Worm (Caenorhabditis elegans) whole organism, mixed stage, embryonic: ENCODE data around the gene ccdc-47.
A peak's percentile ranks its signal among the peaks of the same experiment; 100 is the strongest.

Experiments
- M03D4.4 ChIP-seq: sonication (generic microtip); optimal IDR thresholded peaks from 2 replicates; lab custom pipeline; 2017; ENCODE audit warnings: mild to moderate bottlenecking, missing genetic modification characterization, missing compliant biosample characterization
- bed-3 ChIP-seq: fragments of 200-800 bp; sonication (Bioruptor generic); optimal IDR thresholded peaks from 3 replicates; lab custom pipeline; 2018; ENCODE audit warnings: mild to moderate bottlenecking, missing genetic modification characterization, moderate library complexity, missing compliant biosample characterization
- blmp-1 ChIP-seq: fragments of 150-350 bp; optimal IDR thresholded peaks from 2 replicates; lab custom pipeline; 2014; ENCODE audit warnings: missing biosample characterization, missing genetic modification characterization
- ceh-39 ChIP-seq: fragments of 150-350 bp; optimal IDR thresholded peaks from 2 replicates; lab custom pipeline; 2014; ENCODE audit warnings: missing biosample characterization, missing genetic modification characterization
- ceh-43 ChIP-seq: fragments of 200-800 bp; sonication (Bioruptor generic); optimal IDR thresholded peaks from 2 replicates; lab custom pipeline; 2018; ENCODE audit warnings: mild to moderate bottlenecking, missing genetic modification characterization, moderate library complexity, missing compliant biosample characterization
- ceh-83 ChIP-seq: fragments of 200-800 bp; sonication (Bioruptor generic); optimal IDR thresholded peaks from 2 replicates; lab custom pipeline; 2018; ENCODE audit warnings: mild to moderate bottlenecking, missing genetic modification characterization, missing compliant biosample characterization
- ces-1 ChIP-seq: fragments of 150-350 bp; optimal IDR thresholded peaks from 2 replicates; lab custom pipeline; 2014; ENCODE audit warnings: missing biosample characterization, missing genetic modification reagents, missing genetic modification characterization
- drap-1 ChIP-seq: fragments of 200-800 bp; sonication (Bioruptor generic); optimal IDR thresholded peaks from 3 replicates; lab custom pipeline; 2018; ENCODE audit warnings: mild to moderate bottlenecking, missing genetic modification characterization, missing compliant biosample characterization
- elt-1 ChIP-seq: sonication (generic microtip); optimal IDR thresholded peaks from 2 replicates; lab custom pipeline; 2017; ENCODE audit warnings: missing genetic modification characterization, mild to moderate bottlenecking, missing compliant biosample characterization, antibody characterized with exemption, moderate library complexity, borderline replicate concordance; ENCODE audit not compliant: insufficient read depth
- elt-3 ChIP-seq: fragments of 150-350 bp; optimal IDR thresholded peaks from 2 replicates; lab custom pipeline; 2014; ENCODE audit warnings: missing biosample characterization, missing genetic modification characterization
- flh-1 ChIP-seq: fragments of 200-800 bp; sonication (Bioruptor generic); optimal IDR thresholded peaks from 2 replicates; lab custom pipeline; 2018; ENCODE audit warnings: mild to moderate bottlenecking, missing genetic modification characterization, moderate library complexity, missing compliant biosample characterization
- ham-2 ChIP-seq: fragments of 200-800 bp; sonication (Bioruptor generic); optimal IDR thresholded peaks from 2 replicates; lab custom pipeline; 2018; ENCODE audit warnings: mild to moderate bottlenecking, missing genetic modification characterization, missing compliant biosample characterization
- hlh-1 ChIP-seq: fragments of 150-350 bp; optimal IDR thresholded peaks from 2 replicates; lab custom pipeline; 2014; ENCODE audit warnings: missing biosample characterization, missing genetic modification reagents, missing genetic modification characterization
- lin-13 ChIP-seq: fragments of 150-350 bp; optimal IDR thresholded peaks from 2 replicates; lab custom pipeline; 2014; ENCODE audit warnings: missing biosample characterization, missing genetic modification characterization
- lin-32 ChIP-seq: fragments of 200-800 bp; sonication (Bioruptor generic); optimal IDR thresholded peaks from 2 replicates; lab custom pipeline; 2018; ENCODE audit warnings: mild to moderate bottlenecking, missing genetic modification characterization, missing compliant biosample characterization
- mab-5 ChIP-seq: fragments of 150-350 bp; optimal IDR thresholded peaks from 2 replicates; lab custom pipeline; 2014; ENCODE audit warnings: missing biosample characterization, missing genetic modification characterization
- mep-1 ChIP-seq: fragments of 150-350 bp; optimal IDR thresholded peaks from 2 replicates; lab custom pipeline; 2017; ENCODE audit warnings: missing biosample characterization, missing genetic modification reagents, missing genetic modification characterization, inconsistent platforms
- nhr-12 ChIP-seq: fragments of 150-350 bp; optimal IDR thresholded peaks from 2 replicates; lab custom pipeline; 2014; ENCODE audit warnings: missing biosample characterization, missing genetic modification characterization
- nhr-2 ChIP-seq: fragments of 150-350 bp; optimal IDR thresholded peaks from 2 replicates; lab custom pipeline; 2014; ENCODE audit warnings: missing biosample characterization, missing genetic modification characterization
- nhr-237 ChIP-seq: fragments of 150-350 bp; optimal IDR thresholded peaks from 2 replicates; lab custom pipeline; 2014; ENCODE audit warnings: missing biosample characterization, missing genetic modification characterization
- nhr-28 ChIP-seq: fragments of 150-350 bp; optimal IDR thresholded peaks from 2 replicates; lab custom pipeline; 2014; ENCODE audit warnings: missing biosample characterization, missing genetic modification characterization
- pha-4 ChIP-seq: fragments of 150-350 bp; optimal IDR thresholded peaks from 2 replicates; lab custom pipeline; 2018; ENCODE audit warnings: missing biosample characterization, missing genetic modification reagents, missing genetic modification characterization
- snpc-4 ChIP-seq: fragments of 150-350 bp; optimal IDR thresholded peaks from 2 replicates; lab custom pipeline; 2014; ENCODE audit warnings: missing biosample characterization, missing genetic modification characterization
- tbx-8 ChIP-seq: fragments of 200-800 bp; sonication (Bioruptor generic); optimal IDR thresholded peaks from 2 replicates; lab custom pipeline; 2018; ENCODE audit warnings: mild to moderate bottlenecking, missing genetic modification characterization, moderate library complexity, missing compliant biosample characterization
- unc-120 ChIP-seq: sonication (generic microtip); optimal IDR thresholded peaks from 2 replicates; lab custom pipeline; 2017; ENCODE audit warnings: missing genetic modification characterization, missing compliant biosample characterization; ENCODE audit not compliant: poor library complexity, severe bottlenecking
- unc-39 ChIP-seq: fragments of 150-350 bp; optimal IDR thresholded peaks from 2 replicates; lab custom pipeline; 2014; ENCODE audit warnings: missing biosample characterization, missing genetic modification characterization
- unc-62 ChIP-seq: fragments of 150-350 bp; optimal IDR thresholded peaks from 2 replicates; lab custom pipeline; 2014; ENCODE audit warnings: missing biosample characterization, missing genetic modification reagents, missing genetic modification characterization
- zip-8 ChIP-seq: fragments of 150-350 bp; optimal IDR thresholded peaks from 2 replicates; lab custom pipeline; 2014; ENCODE audit warnings: missing biosample characterization, missing genetic modification characterization
- ztf-11 ChIP-seq: fragments of 150-350 bp; optimal IDR thresholded peaks from 2 replicates; lab custom pipeline; 2014; ENCODE audit warnings: missing biosample characterization, missing genetic modification characterization

The ccdc-47 gene

DNA sequence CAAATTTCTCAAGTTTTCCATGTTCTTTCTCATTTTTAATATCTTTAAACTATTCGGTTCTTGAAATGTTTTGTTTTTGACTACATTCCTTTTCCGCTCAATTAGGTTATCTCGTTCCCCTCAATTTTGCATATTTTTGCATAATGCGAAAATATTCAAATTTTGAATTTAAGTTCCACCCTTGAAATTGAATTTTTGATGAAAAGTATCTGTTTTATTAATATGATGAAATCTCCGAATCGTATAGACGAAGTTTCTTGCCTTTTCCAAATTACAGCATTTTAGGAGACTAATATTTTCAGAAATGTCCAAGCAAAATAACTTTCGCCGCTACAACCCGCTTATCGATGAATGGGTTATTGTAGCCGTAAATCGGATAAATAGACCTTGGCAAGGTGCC lies 1.8 kb downstream of the ccdc-47 start, which contains the start of gene ZK1058.3:
ZK1058.3 (plus strand) TSS at position 301 of the 400 bp plus-strand sequence.
- no peak for TF ChIP-seq mab-5 (tag; lab: Kevin White, UChicago)
- no peak for TF ChIP-seq ztf-11 (tag; lab: Kevin White, UChicago)
- peak; percentile 8 for TF ChIP-seq ces-1 (GFP tag; lab: Kevin White, UChicago)
- TF ChIP-seq unc-120 (tag; lab: Kevin White, UChicago), result no peak
- TF ChIP-seq mep-1, result no peak
- no peak for TF ChIP-seq lin-32 (GFP tag; lab: Kevin White, UChicago)
- no peak for TF ChIP-seq ceh-83 (GFP tag; lab: Kevin White, UChicago)
- no peak for TF ChIP-seq drap-1 (GFP tag; lab: Kevin White, UChicago)
- TF ChIP-seq, all 35 proteins: peak for 1

DNA sequence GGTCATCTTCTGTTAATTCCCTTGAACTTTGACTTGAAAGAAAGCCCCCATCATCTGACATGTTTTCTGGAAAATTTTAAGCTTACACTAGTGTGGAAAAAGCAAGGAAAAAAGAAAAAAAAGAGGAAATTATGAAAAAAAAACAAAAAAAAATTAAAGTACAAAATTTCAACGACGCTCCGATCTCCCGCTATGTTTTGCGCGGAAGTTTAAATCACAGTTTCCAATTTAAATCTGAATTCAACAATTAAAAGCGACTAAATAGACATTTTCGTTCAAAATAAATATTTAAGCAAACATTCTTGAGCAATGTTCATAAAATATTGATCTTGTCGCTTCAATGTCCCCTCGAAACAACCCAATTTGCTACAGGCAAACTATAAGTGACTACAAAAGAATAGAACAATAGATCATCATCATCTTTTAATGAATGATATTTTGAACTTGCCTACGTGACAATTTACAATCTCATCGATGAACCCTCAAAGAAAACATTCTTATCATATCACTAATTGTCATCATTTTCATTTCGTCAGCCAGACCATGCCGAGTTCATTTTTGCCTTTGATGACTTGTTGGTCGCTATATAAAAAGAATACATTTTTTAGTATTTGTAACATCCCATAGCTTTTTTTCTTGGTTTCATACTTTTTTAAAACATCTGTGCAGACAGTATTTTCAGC lies 5.0 kb downstream of the ccdc-47 start, which contains the start of the genes metl-6 and nit-1:
metl-6 (minus strand) TSS at position 66 of the 683 bp plus-strand sequence.
nit-1 (plus strand) TSS at position 562 of the 683 bp plus-strand sequence.
- TF ChIP-seq nhr-2 (tag; lab: Kevin White, UChicago) (no peak), unc-120 (tag; lab: Kevin White, UChicago) (no peak), ces-1 (GFP tag; lab: Kevin White, UChicago) (no peak), unc-39 (tag; lab: Kevin White, UChicago) (no peak), blmp-1 (tag; lab: Kevin White, UChicago) (no peak), elt-3 (no peak), nhr-12 (tag; lab: Kevin White, UChicago) (no peak), nhr-28 (no peak), snpc-4 (tag; lab: Kevin White, UChicago) (no peak), nhr-237 (tag; lab: Kevin White, UChicago) (no peak), mep-1 (no peak), hlh-1 (no peak), ztf-11 (tag; lab: Kevin White, UChicago) (no peak), zip-8 (tag; lab: Kevin White, UChicago) (no peak), drap-1 (GFP tag; lab: Kevin White, UChicago) (no peak), lin-32 (GFP tag; lab: Kevin White, UChicago) (no peak), tbx-8 (no peak), ceh-83 (GFP tag; lab: Kevin White, UChicago) (no peak), ceh-39 (tag; lab: Kevin White, UChicago) (no peak)

DNA sequence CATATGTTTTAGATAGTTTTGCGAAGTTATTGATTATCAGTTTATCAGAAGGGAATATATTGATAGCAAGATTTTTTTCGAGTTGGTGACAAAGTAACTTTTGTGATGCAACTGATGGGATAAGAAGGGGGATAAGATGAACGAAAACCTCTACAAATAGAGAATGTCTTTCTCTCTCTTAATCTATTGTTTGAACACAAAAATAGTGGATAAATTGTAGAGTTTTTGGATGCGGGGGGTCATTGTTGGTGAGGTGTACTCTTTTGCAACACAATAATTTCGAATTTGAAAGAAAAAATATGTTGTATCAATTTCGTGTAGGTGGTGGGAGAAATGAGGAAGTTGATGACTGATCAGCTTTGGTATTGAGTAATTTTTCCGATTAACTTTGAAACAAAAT lies 9.3 kb downstream of the ccdc-47 start, which contains the start of gene ZK1058.9:
ZK1058.9 (minus strand) TSS at position 101 of the 400 bp plus-strand sequence.
- TF ChIP-seq mep-1, result no peak
- no peak for TF ChIP-seq snpc-4 (tag; lab: Kevin White, UChicago)
- no peak for TF ChIP-seq flh-1 (GFP tag; lab: Kevin White, UChicago)
- no peak for TF ChIP-seq drap-1 (GFP tag; lab: Kevin White, UChicago)
- TF ChIP-seq unc-120 (tag; lab: Kevin White, UChicago), result no peak
- no peak for TF ChIP-seq M03D4.4
- TF ChIP-seq nhr-237 (tag; lab: Kevin White, UChicago), result no peak
- no peak for TF ChIP-seq pha-4
- TF ChIP-seq ham-2 (GFP tag; lab: Kevin White, UChicago), result no peak
- no peak for TF ChIP-seq lin-32 (GFP tag; lab: Kevin White, UChicago)
- TF ChIP-seq elt-1 (tag; lab: Kevin White, UChicago), result no peak
- no peak for TF ChIP-seq ceh-43
- no peak for TF ChIP-seq bed-3 (GFP tag; lab: Kevin White, UChicago)
- no peak for TF ChIP-seq tbx-8
- TF ChIP-seq, all 35 proteins: peak for 0

DNA sequence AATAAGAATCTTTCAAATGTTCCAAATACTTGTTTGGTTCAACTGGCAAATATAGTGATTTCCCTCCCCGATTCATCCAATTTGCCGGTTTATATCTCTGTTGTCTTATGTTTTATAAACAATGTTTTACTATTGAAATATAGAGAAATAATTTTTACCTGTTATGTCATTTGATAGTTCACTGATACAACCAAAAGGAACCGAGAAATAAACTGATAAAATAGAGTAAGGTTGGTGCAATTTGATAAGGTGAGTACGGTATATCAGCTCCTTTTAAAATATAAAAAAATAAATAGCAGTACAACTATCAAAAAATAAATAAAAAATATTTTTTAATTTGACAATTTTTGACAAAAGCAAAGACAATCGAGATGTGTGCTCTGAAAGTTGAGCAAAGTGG lies 10.0 kb downstream of the ccdc-47 start:
- TF ChIP-seq nhr-237 (tag; lab: Kevin White, UChicago), result no peak
- TF ChIP-seq ceh-43, result no peak

DNA sequence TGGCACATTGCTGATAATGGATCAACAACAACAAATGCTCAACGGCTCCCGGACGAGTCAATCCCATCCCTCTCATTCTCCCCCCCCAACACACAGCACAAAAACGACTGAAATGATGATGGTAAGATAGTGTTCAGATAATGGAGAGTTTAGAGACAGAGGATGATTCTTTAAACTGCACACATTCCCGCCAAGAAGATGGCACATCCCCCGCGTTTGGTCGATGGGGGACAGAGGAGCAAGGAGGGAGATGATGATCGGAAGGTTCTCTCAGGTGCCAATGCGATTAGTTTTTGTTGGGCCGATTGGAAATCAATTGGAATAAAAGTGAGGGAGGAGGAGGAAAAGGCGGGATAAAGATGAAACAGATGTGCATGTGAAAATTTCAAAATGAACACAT lies 10.7 kb downstream of the ccdc-47 start:
- TF ChIP-seq hlh-1, result peak; percentile 49
- peak; percentile 48 for TF ChIP-seq unc-62
- peak; percentile 93 for TF ChIP-seq unc-120 (tag; lab: Kevin White, UChicago)
- TF ChIP-seq zip-8 (tag; lab: Kevin White, UChicago), result no peak
- no peak for TF ChIP-seq ham-2 (GFP tag; lab: Kevin White, UChicago)
- TF ChIP-seq lin-13, result no peak
- no peak for TF ChIP-seq elt-3
- no peak for TF ChIP-seq flh-1 (GFP tag; lab: Kevin White, UChicago)
- no peak for TF ChIP-seq nhr-28
